ENCODE assay signal across 2 worm cellular contexts in the genomic region with DNA sequence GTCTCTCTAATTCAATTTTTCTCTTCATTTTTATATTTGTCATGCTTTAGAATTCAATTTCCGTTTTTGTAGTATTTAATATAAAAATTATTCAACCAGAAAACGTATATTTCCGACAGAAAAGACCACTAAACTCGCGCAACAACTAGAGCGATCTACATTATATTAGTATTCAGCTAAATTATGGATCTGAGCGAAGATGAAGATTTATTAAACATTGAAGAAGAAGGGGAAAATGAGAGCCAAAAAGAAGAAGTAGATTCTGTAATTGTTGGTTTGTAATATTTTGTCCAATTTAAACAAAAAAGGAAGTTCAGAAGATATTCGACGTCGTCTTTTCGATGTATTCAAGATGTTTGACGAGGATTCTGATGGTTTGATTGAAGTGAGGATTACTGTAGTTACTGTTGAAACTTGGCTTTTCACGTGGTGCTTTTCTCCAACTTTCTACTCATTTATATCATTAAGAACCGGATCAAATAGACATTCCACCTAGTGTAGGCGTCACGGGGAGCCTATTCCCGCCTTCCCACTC.
TF ChIP-seq lines count a peak whose summit lies in the region.

A gene (plus strand): TSS at position 184 of the 535 bp plus-strand sequence.

TF ChIP-seq in whole organism, L3 larva, 47 proteins besides CTCF, POLR2A, EP300 and RAD21 (continued from another document):
- TF ChIP-seq elt-2 (tag; optimal IDR thresholded peaks at IDR 0.05; lab: Kevin White, UChicago) (no peak), nhr-77 (tag; optimal IDR thresholded peaks at IDR 0.05; lab: Kevin White, UChicago) (no peak)

TF ChIP-seq in whole organism, L4 larva, 104 proteins besides CTCF, POLR2A, EP300 and RAD21 (continued from another document):
- TF ChIP-seq snpc-4 (tag; optimal IDR thresholded peaks at IDR 0.05; lab: Kevin White, UChicago) (no peak), zfp-3 (GFP tag; conservative IDR thresholded peaks at IDR 0.05; lab: Robert Waterston, UW) (0 out of 2 replicates have a peak, but pooled peaks have one; percentile 42), F10B5.3 (tag; optimal IDR thresholded peaks at IDR 0.05; lab: Kevin White, UChicago) (no peak), T20F7.1 (GFP tag; optimal IDR thresholded peaks at IDR 0.05; lab: Kevin White, UChicago) (peak; percentile 29), daf-19 (GFP tag; conservative IDR thresholded peaks at IDR 0.05; lab: Robert Waterston, UW) (no peak)
TF ChIP-seq in whole organism, L4 larva: peak in this region for 20.
